Worm (Caenorhabditis elegans) whole organism, young adult: Measurements from ENCODE around the gene mip-1.
A peak's percentile ranks its signal among the peaks of the same experiment; 100 is the strongest.

ENCODE experiments used
- B0019.2 ChIP-seq: fragments of 200-800 bp; sonication (Bioruptor generic); conservative IDR thresholded peaks from 2 replicates; pipeline ENCODE4 v1.3.6; 2022; ENCODE audit warnings: missing genetic modification reagents, missing genetic modification characterization, missing compliant biosample characterization
- F52B5.7 ChIP-seq: sonication (generic microtip); optimal IDR thresholded peaks from 2 replicates; lab custom pipeline; 2016; ENCODE audit warnings: mild to moderate bottlenecking, missing genetic modification characterization, missing compliant biosample characterization
- F57A8.1 ChIP-seq: fragments of 200-800 bp; sonication (Bioruptor generic); optimal IDR thresholded peaks from 2 replicates; lab custom pipeline; 2018; ENCODE audit warnings: mild to moderate bottlenecking, missing genetic modification characterization, moderate library complexity, missing compliant biosample characterization
- K12H6.12 ChIP-seq: fragments of 200-800 bp; sonication (Bioruptor generic); optimal IDR thresholded peaks from 2 replicates; lab custom pipeline; 2018; ENCODE audit warnings: mild to moderate bottlenecking, missing genetic modification characterization, missing compliant biosample characterization
- Y56A3A.18 ChIP-seq: fragments of 200-800 bp; sonication (Bioruptor generic); IDR thresholded peaks from 2 replicates; pipeline ENCODE4 v1.3.6; 2022; ENCODE audit warnings: missing genetic modification reagents, missing genetic modification characterization, missing compliant biosample characterization
- ZK185.1 ChIP-seq: sonication (generic microtip); optimal IDR thresholded peaks from 2 replicates; lab custom pipeline; 2016; ENCODE audit warnings: mild to moderate bottlenecking, missing genetic modification characterization, missing compliant biosample characterization; ENCODE audit not compliant: poor library complexity, severe bottlenecking
- akir-1 ChIP-seq: fragments of 200-800 bp; sonication (Bioruptor generic); optimal IDR thresholded peaks from 2 replicates; lab custom pipeline; 2018; ENCODE audit warnings: mild to moderate bottlenecking, missing genetic modification characterization, moderate library complexity, missing compliant biosample characterization
- aptf-2 ChIP-seq: fragments of 200-800 bp; sonication (Bioruptor generic); conservative IDR thresholded peaks from 2 replicates; pipeline ENCODE4 v1.3.6; 2022; ENCODE audit warnings: missing genetic modification reagents, missing genetic modification characterization, missing compliant biosample characterization
- athp-1 ChIP-seq: sonication (generic microtip); optimal IDR thresholded peaks from 2 replicates; lab custom pipeline; 2017; ENCODE audit warnings: mild to moderate bottlenecking, missing genetic modification characterization, missing compliant biosample characterization
- attf-3 ChIP-seq: fragments of 200-800 bp; sonication (Bioruptor generic); conservative IDR thresholded peaks from 2 replicates; pipeline ENCODE4 v1.3.6; 2022; ENCODE audit warnings: missing genetic modification reagents, missing genetic modification characterization, missing compliant biosample characterization
- bed-2 ChIP-seq: fragments of 200-800 bp; sonication (Bioruptor generic); IDR thresholded peaks from 2 replicates; pipeline ENCODE4 v1.3.6; 2022; ENCODE audit warnings: missing genetic modification reagents, missing genetic modification characterization, missing compliant biosample characterization
- cebp-1 ChIP-seq, 2 experiments: fragments of 200-800 bp in 1 of 2; sonication (Bioruptor generic) in 1 of 2; sonication (generic microtip) in 1 of 2; IDR thresholded peaks in 1 of 2; optimal IDR thresholded peaks in 1 of 2; 2 replicates each; pipeline versions ENCODE4 v1.3.6 to Lab custom; 2017 to 2022; ENCODE audit warnings: missing compliant biosample characterization in 2 of 2, missing genetic modification characterization in 2 of 2, mild to moderate bottlenecking in 1 of 2, missing genetic modification reagents in 1 of 2, moderate library complexity in 1 of 2
- ceh-91 ChIP-seq: fragments of 200-800 bp; sonication (Bioruptor generic); IDR thresholded peaks from 2 replicates; pipeline ENCODE4 v1.3.6; 2022; ENCODE audit warnings: missing genetic modification reagents, missing genetic modification characterization, missing compliant biosample characterization
- dox-1 ChIP-seq: fragments of 200-800 bp; sonication (Bioruptor generic); IDR thresholded peaks from 2 replicates; pipeline ENCODE4 v1.3.6; 2022; ENCODE audit warnings: missing genetic modification reagents, missing genetic modification characterization, missing compliant biosample characterization
- dpff-1 ChIP-seq: sonication (generic microtip); optimal IDR thresholded peaks from 2 replicates; lab custom pipeline; 2017; ENCODE audit warnings: mild to moderate bottlenecking, missing genetic modification characterization, missing compliant biosample characterization
- dpl-1 ChIP-seq: fragments of 150-350 bp; optimal IDR thresholded peaks from 2 replicates; lab custom pipeline; 2014; ENCODE audit warnings: missing biosample characterization, missing genetic modification reagents, missing genetic modification characterization
- efl-1 ChIP-seq: fragments of 150-350 bp; optimal IDR thresholded peaks from 2 replicates; lab custom pipeline; 2014; ENCODE audit warnings: missing biosample characterization, missing genetic modification reagents, missing genetic modification characterization
- egl-44 ChIP-seq: fragments of 200-800 bp; sonication (Bioruptor generic); IDR thresholded peaks from 2 replicates; pipeline ENCODE4 v1.3.6; 2022; ENCODE audit warnings: missing genetic modification reagents, missing genetic modification characterization, missing compliant biosample characterization
- ekl-4 ChIP-seq: fragments of 200-800 bp; sonication (Bioruptor generic); IDR thresholded peaks from 2 replicates; pipeline ENCODE4 v1.3.6; 2022; ENCODE audit warnings: missing genetic modification reagents, missing genetic modification characterization, missing compliant biosample characterization
- ets-4 ChIP-seq: fragments of 200-800 bp; sonication (Bioruptor generic); optimal IDR thresholded peaks from 2 replicates; lab custom pipeline; 2018; ENCODE audit warnings: mild to moderate bottlenecking, missing genetic modification characterization, missing compliant biosample characterization
- him-1 ChIP-seq: sonication (generic microtip); optimal IDR thresholded peaks from 2 replicates; lab custom pipeline; 2016; ENCODE audit warnings: missing genotype, missing genetic modification reagents, missing genetic modification characterization, missing compliant biosample characterization
- hmg-1.2 ChIP-seq: fragments of 200-800 bp; sonication (Bioruptor generic); IDR thresholded peaks from 2 replicates; pipeline ENCODE4 v1.3.6; 2022; ENCODE audit warnings: missing genetic modification reagents, missing genetic modification characterization, missing compliant biosample characterization
- hsf-1 ChIP-seq: fragments of 200-800 bp; sonication (Bioruptor generic); IDR thresholded peaks from 2 replicates; pipeline ENCODE4 v1.3.6; 2022; ENCODE audit warnings: missing genetic modification reagents, missing genetic modification characterization, missing compliant biosample characterization
- let-607 ChIP-seq, 2 experiments: fragments of 200-800 bp in 1 of 2; sonication (Bioruptor generic) in 1 of 2; sonication (generic microtip) in 1 of 2; optimal IDR thresholded peaks; 2 replicates each; lab custom pipeline; 2016 to 2018; ENCODE audit warnings: mild to moderate bottlenecking in 2 of 2, missing compliant biosample characterization in 2 of 2, missing genetic modification characterization in 2 of 2, moderate library complexity in 2 of 2, missing genotype in 1 of 2
- lin-40 ChIP-seq: sonication (generic microtip); optimal IDR thresholded peaks from 2 replicates; lab custom pipeline; 2016; ENCODE audit warnings: missing genetic modification characterization, mild to moderate bottlenecking, missing compliant biosample characterization, missing genotype, missing genetic modification reagents
- lin-54 ChIP-seq: fragments of 200-800 bp; sonication (Bioruptor generic); optimal IDR thresholded peaks from 2 replicates; lab custom pipeline; 2018; ENCODE audit warnings: mild to moderate bottlenecking, missing genetic modification characterization, missing compliant biosample characterization
- lsl-1 ChIP-seq: fragments of 200-800 bp; sonication (Bioruptor generic); optimal IDR thresholded peaks from 2 replicates; lab custom pipeline; 2018; ENCODE audit warnings: mild to moderate bottlenecking, missing genetic modification characterization, moderate library complexity, missing compliant biosample characterization
- madf-6 ChIP-seq: fragments of 200-800 bp; sonication (Bioruptor generic); IDR thresholded peaks from 2 replicates; pipeline ENCODE4 v1.3.6; 2022; ENCODE audit warnings: missing genetic modification reagents, missing genetic modification characterization, missing compliant biosample characterization
- nfya-1 ChIP-seq: sonication (generic microtip); optimal IDR thresholded peaks from 2 replicates; lab custom pipeline; 2017; ENCODE audit warnings: antibody characterized with exemption, missing compliant biosample characterization, missing genetic modification characterization, borderline replicate concordance; ENCODE audit not compliant: insufficient read depth
- nfyb-1 ChIP-seq: fragments of 200-800 bp; sonication (Bioruptor generic); IDR thresholded peaks from 2 replicates; pipeline ENCODE4 v1.3.6; 2022; ENCODE audit warnings: missing genetic modification reagents, missing genetic modification characterization, missing compliant biosample characterization
- nhr-179 ChIP-seq: sonication (generic microtip); optimal IDR thresholded peaks from 2 replicates; lab custom pipeline; 2016; ENCODE audit warnings: mild to moderate bottlenecking, missing genetic modification characterization, missing compliant biosample characterization
- rcor-1 ChIP-seq: fragments of 200-800 bp; sonication (Bioruptor generic); IDR thresholded peaks from 2 replicates; pipeline ENCODE4 v1.3.6; 2022; ENCODE audit warnings: missing genetic modification reagents, missing genetic modification characterization, missing compliant biosample characterization
- sdz-38 ChIP-seq: sonication (generic microtip); optimal IDR thresholded peaks from 2 replicates; lab custom pipeline; 2016; ENCODE audit warnings: missing genotype, missing genetic modification characterization, missing compliant biosample characterization
- snpc-1.1 ChIP-seq: sonication (generic microtip); optimal IDR thresholded peaks from 2 replicates; lab custom pipeline; 2017; ENCODE audit warnings: missing genetic modification characterization, mild to moderate bottlenecking, missing compliant biosample characterization, antibody characterized with exemption, moderate library complexity, missing genotype, missing genetic modification reagents; ENCODE audit not compliant: insufficient read depth
- snpc-1.3 ChIP-seq: sonication (generic microtip); optimal IDR thresholded peaks from 2 replicates; lab custom pipeline; 2017; ENCODE audit warnings: missing genetic modification characterization, mild to moderate bottlenecking, missing compliant biosample characterization, antibody characterized with exemption, moderate library complexity, missing genotype, missing genetic modification reagents; ENCODE audit not compliant: insufficient read depth
- snpc-4 ChIP-seq, 5 experiments: fragments of 150-350 bp in 1 of 5; sonication (generic microtip) in 4 of 5; optimal IDR thresholded peaks; 2 replicates each; lab custom pipeline; 2014 to 2018; ENCODE audit warnings: missing genetic modification characterization in 5 of 5, missing biosample characterization in 3 of 5, antibody characterized with exemption in 2 of 5, mild to moderate bottlenecking in 2 of 5, missing compliant biosample characterization in 2 of 5, missing genotype in 2 of 5, moderate library complexity in 2 of 5, missing genetic modification reagents in 1 of 5
- somi-1 ChIP-seq: fragments of 200-800 bp; sonication (Bioruptor generic); optimal IDR thresholded peaks from 2 replicates; lab custom pipeline; 2018; ENCODE audit warnings: mild to moderate bottlenecking, missing genetic modification characterization, missing compliant biosample characterization
- tlf-1 ChIP-seq: fragments of 200-800 bp; sonication (Bioruptor generic); optimal IDR thresholded peaks from 2 replicates; lab custom pipeline; 2018; ENCODE audit warnings: mild to moderate bottlenecking, missing genetic modification characterization, missing compliant biosample characterization
- unc-130 ChIP-seq: sonication (generic microtip); optimal IDR thresholded peaks from 2 replicates; lab custom pipeline; 2016; ENCODE audit warnings: missing genetic modification reagents, missing genetic modification characterization, missing compliant biosample characterization
- xnd-1 ChIP-seq: sonication (generic microtip); optimal IDR thresholded peaks from 2 replicates; lab custom pipeline; 2016; ENCODE audit warnings: missing genotype, missing genetic modification reagents, missing genetic modification characterization, missing compliant biosample characterization
- ztf-22 ChIP-seq: fragments of 200-800 bp; sonication (Bioruptor generic); optimal IDR thresholded peaks from 2 replicates; lab custom pipeline; 2018; ENCODE audit warnings: mild to moderate bottlenecking, missing genetic modification characterization, moderate library complexity, missing compliant biosample characterization

Gene mip-1

DNA sequence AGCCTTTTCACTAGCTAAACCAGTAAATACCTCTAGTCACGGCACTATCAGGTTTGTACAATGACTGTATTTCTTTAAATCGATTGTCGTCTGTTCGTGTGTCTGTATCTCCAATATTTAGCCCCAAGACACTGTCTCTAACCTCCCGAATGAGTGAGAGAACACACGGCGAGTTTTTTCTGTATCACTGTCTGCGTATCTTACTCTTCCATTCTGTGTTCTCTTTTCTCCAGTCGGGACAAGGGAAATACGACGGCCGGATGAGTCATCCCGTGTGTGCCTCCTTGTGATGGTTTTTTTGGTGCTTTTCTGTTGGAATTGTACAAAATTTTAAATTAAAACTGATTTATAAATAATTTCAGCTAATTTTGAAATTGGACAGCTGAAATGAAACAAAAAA, 3.2 kb downstream of the mip-1 start (continued):
- TF ChIP-seq ets-4 (GFP tag; lab: Kevin White, UChicago) (peak; percentile 22), snpc-1.3 (tag; lab: Kevin White, UChicago) (no peak), snpc-1.1 (tag; lab: Kevin White, UChicago) (peak; percentile 30), sdz-38 (tag; lab: Kevin White, UChicago) (no peak), unc-130 (GFP tag; lab: Kevin White, UChicago) (no peak), let-607 (tag; optimal IDR thresholded peaks at IDR 0.05; lab: Kevin White, UChicago) (peak in 1 of 2 experiments; percentile 17), ztf-22 (GFP tag; lab: Kevin White, UChicago) (no peak), hmg-1.2 (peak; percentile 84), tlf-1 (GFP tag; lab: Kevin White, UChicago) (peak; percentile 19), bed-2 (GFP tag; lab: Robert Waterston, UW) (no peak), hsf-1 (GFP tag; lab: Robert Waterston, UW) (peak; percentile 46; the same call in 1 of the 2 replicates), K12H6.12 (tag; lab: Kevin White, UChicago) (peak; percentile 59), lin-40 (peak; percentile 23), lin-54 (GFP tag; lab: Kevin White, UChicago) (peak; percentile 56), athp-1 (peak; percentile 73), rcor-1 (GFP tag; lab: Robert Waterston, UW) (peak; percentile 59; the same call in 1 of the 2 replicates), snpc-4 (GFP tag; optimal IDR thresholded peaks at IDR 0.05; lab: Kevin White, UChicago) (no peak), snpc-4 (tag; optimal IDR thresholded peaks at IDR 0.05; lab: Kevin White, UChicago) (peak; percentile 13 to 62 (median 54)), dox-1 (GFP tag; lab: Robert Waterston, UW) (peak; percentile 75), ZK185.1 (tag; lab: Kevin White, UChicago) (peak; percentile 47)

- TF ChIP-seq efl-1 = no peak
- TF ChIP-seq cebp-1 (GFP tag; IDR thresholded peaks at IDR 0.05; lab: Robert Waterston, UW) = no peak
- TF ChIP-seq cebp-1 (tag; optimal IDR thresholded peaks at IDR 0.05; lab: Kevin White, UChicago) = peak; percentile 60
- TF ChIP-seq, all 124 proteins: peak for 1
These were observed 3.6 kb downstream of the mip-1 start, which contains the start of gene tag-325 for ce11 chrIII:4796536-4796935. tag-325 (plus strand) TSS chrIII:4796836.

DNA sequence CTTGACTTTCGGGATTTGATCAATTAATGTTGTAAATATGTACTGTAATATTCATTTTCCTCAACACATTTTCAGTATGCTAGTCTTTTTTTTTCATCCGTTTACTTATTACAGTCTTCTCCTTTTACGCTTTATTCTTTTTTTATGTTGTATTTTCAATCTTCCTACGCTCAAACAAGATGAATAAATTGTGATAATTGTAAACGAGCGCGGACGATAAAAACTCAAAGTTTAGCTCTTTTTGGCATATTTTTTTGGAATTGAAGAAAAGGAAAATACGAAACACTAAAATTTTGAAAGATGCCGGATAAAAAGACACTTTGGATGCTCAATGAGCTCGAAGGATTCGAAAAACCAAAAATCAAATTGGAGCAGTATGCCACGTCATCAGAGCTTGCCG, 9.8 kb downstream of the mip-1 start, which contains the start of gene metl-5:
TSS of gene metl-5 (plus strand) at position 301 of the 400 bp plus-strand sequence.
- no peak for TF ChIP-seq F52B5.7 (tag; lab: Kevin White, UChicago)
- no peak for TF ChIP-seq him-1
- TF ChIP-seq hsf-1 (GFP tag; lab: Robert Waterston, UW) = 0 out of 2 replicates have a peak, but pooled peaks have one; percentile 37
- no peak for TF ChIP-seq K12H6.12 (tag; lab: Kevin White, UChicago)
- no peak for TF ChIP-seq lsl-1
- 0 out of 2 replicates have a peak, but pooled peaks have one; percentile 13 for TF ChIP-seq madf-6

ce11 chrIII:4806345-4806744, 13.5 kb downstream of the mip-1 start:
- TF ChIP-seq unc-130 (GFP tag; lab: Kevin White, UChicago) = no peak
- no peak for TF ChIP-seq akir-1 (GFP tag; lab: Kevin White, UChicago)
- no peak for TF ChIP-seq ekl-4 (GFP tag; lab: Robert Waterston, UW)
- TF ChIP-seq nfyb-1 (GFP tag; lab: Robert Waterston, UW) = no peak
- no peak for TF ChIP-seq attf-3 (GFP tag; lab: Robert Waterston, UW)
- no peak for TF ChIP-seq xnd-1 (tag; lab: Kevin White, UChicago)
- no peak for TF ChIP-seq aptf-2
- TF ChIP-seq F57A8.1 (GFP tag; lab: Kevin White, UChicago) = no peak
- TF ChIP-seq dpl-1 (GFP tag; lab: Kevin White, UChicago) = no peak
- no peak for TF ChIP-seq lsl-1
- TF ChIP-seq dpff-1 = no peak
- TF ChIP-seq B0019.2 = no peak
- TF ChIP-seq ceh-91 (GFP tag; lab: Robert Waterston, UW) = no peak
- no peak for TF ChIP-seq somi-1 (GFP tag; lab: Kevin White, UChicago)
- TF ChIP-seq nhr-179 (tag; lab: Kevin White, UChicago) = no peak
- no peak for TF ChIP-seq egl-44 (GFP tag; lab: Robert Waterston, UW)
- no peak for TF ChIP-seq nfya-1 (tag; lab: Kevin White, UChicago)
- no peak for TF ChIP-seq Y56A3A.18 (GFP tag; lab: Robert Waterston, UW)
